Fruit fly (Drosophila melanogaster) whole organism, prepupa: Measurements from ENCODE around the gene CG3224.

ENCODE experiments used
- CG10631 ChIP-seq: fragments of 200-800 bp; sonication (Bioruptor generic); optimal IDR thresholded peaks from 2 replicates; lab custom pipeline; 2016; ENCODE audit warnings: missing biosample characterization, missing genetic modification characterization
- CG10669 ChIP-seq: fragments of 200-800 bp; sonication (Bioruptor generic); optimal IDR thresholded peaks from 3 replicates; lab custom pipeline; 2018; ENCODE audit warnings: missing biosample characterization, mild to moderate bottlenecking, missing genetic modification characterization, moderate library complexity
- CG11294 ChIP-seq: fragments of 200-800 bp; sonication (Bioruptor generic); IDR thresholded peaks from 2 replicates; pipeline ENCODE4 v1.3.6; 2022; ENCODE audit warnings: missing biosample characterization, missing genetic modification characterization
- CG11762 ChIP-seq: fragments of 200-800 bp; sonication (Bioruptor generic); optimal IDR thresholded peaks from 3 replicates; lab custom pipeline; 2016; ENCODE audit warnings: missing biosample characterization, missing genetic modification characterization; ENCODE audit not compliant: insufficient read depth
- CG11902 ChIP-seq: fragments of 200-800 bp; sonication (Bioruptor generic); optimal IDR thresholded peaks from 3 replicates; lab custom pipeline; 2016; ENCODE audit warnings: missing biosample characterization, missing genetic modification characterization
- CG15336 ChIP-seq: fragments of 200-800 bp; sonication (Bioruptor generic); IDR thresholded peaks from 2 replicates; pipeline ENCODE4 v1.3.6; 2022; ENCODE audit warnings: missing biosample characterization, missing genetic modification characterization
- CG1621 ChIP-seq: fragments of 200-800 bp; sonication (Bioruptor generic); optimal IDR thresholded peaks from 3 replicates; lab custom pipeline; 2018; ENCODE audit warnings: missing biosample characterization, mild to moderate bottlenecking, missing genetic modification characterization
- CG31627 ChIP-seq: fragments of 200-800 bp; sonication (Bioruptor generic); optimal IDR thresholded peaks from 3 replicates; lab custom pipeline; 2016; ENCODE audit warnings: missing biosample characterization, missing genetic modification characterization
- CG34406 ChIP-seq: fragments of 200-800 bp; sonication (Bioruptor generic); optimal IDR thresholded peaks from 3 replicates; lab custom pipeline; 2016; ENCODE audit warnings: missing biosample characterization, missing genetic modification characterization
- CG3919 ChIP-seq: fragments of 200-800 bp; sonication (Bioruptor generic); optimal IDR thresholded peaks from 3 replicates; lab custom pipeline; 2016; ENCODE audit warnings: missing biosample characterization, missing genetic modification characterization
- CG4318 ChIP-seq: fragments of 200-800 bp; sonication (Bioruptor generic); optimal IDR thresholded peaks from 3 replicates; lab custom pipeline; 2017; ENCODE audit warnings: missing biosample characterization, mild to moderate bottlenecking, missing genetic modification characterization
- CG6792 ChIP-seq: fragments of 200-800 bp; sonication (Bioruptor generic); optimal IDR thresholded peaks from 3 replicates; lab custom pipeline; 2016; ENCODE audit warnings: missing biosample characterization, missing genetic modification characterization
- CG6808 ChIP-seq: fragments of 200-800 bp; sonication (Bioruptor generic); optimal IDR thresholded peaks from 3 replicates; lab custom pipeline; 2017; ENCODE audit warnings: missing biosample characterization, missing genetic modification characterization, mild to moderate bottlenecking, moderate library complexity, missing genetic modification reagents
- CG7368 ChIP-seq: fragments of 200-800 bp; sonication (Bioruptor generic); optimal IDR thresholded peaks from 3 replicates; lab custom pipeline; 2016; ENCODE audit warnings: missing biosample characterization, missing genetic modification characterization
- CG8119 ChIP-seq: fragments of 200-800 bp; sonication (Bioruptor generic); IDR thresholded peaks from 3 replicates; pipeline ENCODE4 v1.3.6; 2022; ENCODE audit warnings: missing biosample characterization, missing genetic modification characterization
- CG8632 ChIP-seq: fragments of 200-800 bp; sonication (Bioruptor generic); optimal IDR thresholded peaks from 3 replicates; lab custom pipeline; 2016; ENCODE audit warnings: missing biosample characterization, missing genetic modification characterization
- CG9139 ChIP-seq: fragments of 200-800 bp; sonication (Bioruptor generic); optimal IDR thresholded peaks from 3 replicates; lab custom pipeline; 2017; ENCODE audit warnings: missing biosample characterization, mild to moderate bottlenecking, missing genetic modification characterization
- Eip75B ChIP-seq: fragments of 200-800 bp; sonication (Bioruptor generic); optimal IDR thresholded peaks from 3 replicates; lab custom pipeline; 2016; ENCODE audit warnings: missing biosample characterization, missing genetic modification characterization
- Eip78C ChIP-seq: fragments of 200-800 bp; sonication (Bioruptor generic); peaks from one replicate; lab custom pipeline; 2016; ENCODE audit warnings: missing biosample characterization, missing genetic modification characterization
- Eip93F ChIP-seq: fragments of 200-800 bp; sonication (Bioruptor generic); optimal IDR thresholded peaks from 2 replicates; lab custom pipeline; 2016; ENCODE audit warnings: missing biosample characterization, mild to moderate bottlenecking, missing genetic modification characterization
- Ets96B ChIP-seq: fragments of 200-800 bp; optimal IDR thresholded peaks from 2 replicates; lab custom pipeline; 2019; ENCODE audit warnings: missing biosample characterization, mild to moderate bottlenecking, missing genetic modification characterization, moderate library complexity
- Hr38 ChIP-seq: sonication (Bioruptor generic); optimal IDR thresholded peaks from 2 replicates; lab custom pipeline; 2016; ENCODE audit warnings: missing biosample characterization, missing genetic modification characterization
- Hr39 ChIP-seq: fragments of 200-800 bp; sonication (Bioruptor generic); optimal IDR thresholded peaks from 2 replicates; lab custom pipeline; 2016; ENCODE audit warnings: missing biosample characterization, missing genetic modification characterization
- Hr4 ChIP-seq: fragments of 200-800 bp; sonication (Bioruptor generic); optimal IDR thresholded peaks from 3 replicates; lab custom pipeline; 2016; ENCODE audit warnings: missing biosample characterization, missing genetic modification characterization
- Lpt ChIP-seq: fragments of 200-800 bp; sonication (Bioruptor generic); optimal IDR thresholded peaks from 3 replicates; lab custom pipeline; 2016; ENCODE audit warnings: missing biosample characterization, missing genetic modification characterization
- Met ChIP-seq: fragments of 200-800 bp; sonication (Bioruptor generic); optimal IDR thresholded peaks from 3 replicates; lab custom pipeline; 2016; ENCODE audit warnings: missing biosample characterization, missing genetic modification characterization
- Sox14 ChIP-seq: fragments of 200-800 bp; sonication (Bioruptor generic); optimal IDR thresholded peaks from 3 replicates; lab custom pipeline; 2016; ENCODE audit warnings: missing biosample characterization, missing genetic modification characterization
- Sox15 ChIP-seq: fragments of 200-800 bp; sonication (Bioruptor generic); optimal IDR thresholded peaks from 3 replicates; lab custom pipeline; 2016; ENCODE audit warnings: missing biosample characterization, missing genetic modification characterization
- acj6 ChIP-seq: fragments of 200-800 bp; sonication (Bioruptor generic); optimal IDR thresholded peaks from 3 replicates; lab custom pipeline; 2016; ENCODE audit warnings: missing biosample characterization, missing genetic modification characterization
- cyc ChIP-seq: fragments of 200-800 bp; sonication (Bioruptor generic); optimal IDR thresholded peaks from 3 replicates; lab custom pipeline; 2016; ENCODE audit warnings: missing biosample characterization, missing genetic modification characterization
- dsx ChIP-seq: fragments of 200-800 bp; optimal IDR thresholded peaks from 3 replicates; lab custom pipeline; 2019; ENCODE audit warnings: missing biosample characterization, mild to moderate bottlenecking, missing genetic modification characterization, moderate library complexity; ENCODE audit not compliant: poor library complexity, severe bottlenecking
- eg ChIP-seq: fragments of 200-800 bp; sonication (Bioruptor generic); IDR thresholded peaks from 3 replicates; pipeline ENCODE4 v1.3.6; 2022; ENCODE audit warnings: missing biosample characterization, missing genetic modification characterization
- fd59A ChIP-seq: fragments of 200-800 bp; sonication (Bioruptor generic); optimal IDR thresholded peaks from 2 replicates; lab custom pipeline; 2017; ENCODE audit warnings: missing biosample characterization, mild to moderate bottlenecking, missing genetic modification characterization, missing genetic modification reagents
- fkh ChIP-seq: fragments of 200-800 bp; sonication (Bioruptor generic); optimal IDR thresholded peaks from 3 replicates; lab custom pipeline; 2017; ENCODE audit warnings: missing biosample characterization, mild to moderate bottlenecking, missing genetic modification characterization, moderate library complexity
- lz ChIP-seq: fragments of 200-800 bp; sonication (Bioruptor generic); optimal IDR thresholded peaks from 3 replicates; lab custom pipeline; 2016; ENCODE audit warnings: missing biosample characterization, missing genetic modification characterization
- net ChIP-seq: fragments of 200-800 bp; sonication (Bioruptor generic); optimal IDR thresholded peaks from 3 replicates; lab custom pipeline; 2016; ENCODE audit warnings: missing biosample characterization, missing genetic modification characterization
- pdm3 ChIP-seq: fragments of 200-800 bp; sonication (Bioruptor generic); optimal IDR thresholded peaks from 3 replicates; lab custom pipeline; 2016; ENCODE audit warnings: missing biosample characterization, missing genetic modification characterization
- spab ChIP-seq: fragments of 200-800 bp; sonication (Bioruptor generic); optimal IDR thresholded peaks from 2 replicates; lab custom pipeline; 2017; ENCODE audit warnings: missing biosample characterization, mild to moderate bottlenecking, missing genetic modification characterization, missing genetic modification reagents
- ss ChIP-seq, 2 experiments: fragments of 200-800 bp; sonication (Bioruptor generic); optimal IDR thresholded peaks; 2 replicates in 1 of 2; 3 replicates in 1 of 2; lab custom pipeline; 2017 to 2018; ENCODE audit warnings: mild to moderate bottlenecking in 2 of 2, missing biosample characterization in 2 of 2, missing genetic modification characterization in 2 of 2, moderate library complexity in 1 of 2
- svp ChIP-seq: fragments of 200-800 bp; sonication (Bioruptor generic); peaks from one replicate; lab custom pipeline; 2016; ENCODE audit warnings: missing biosample characterization, missing genetic modification characterization
- topi ChIP-seq: fragments of 200-800 bp; sonication (Bioruptor generic); optimal IDR thresholded peaks from 3 replicates; lab custom pipeline; 2016; ENCODE audit warnings: missing biosample characterization, missing genetic modification characterization
- vri ChIP-seq: fragments of 200-800 bp; sonication (Bioruptor generic); optimal IDR thresholded peaks from 3 replicates; lab custom pipeline; 2016; ENCODE audit warnings: missing biosample characterization, mild to moderate bottlenecking, missing genetic modification characterization

The CG3224 gene

DNA sequence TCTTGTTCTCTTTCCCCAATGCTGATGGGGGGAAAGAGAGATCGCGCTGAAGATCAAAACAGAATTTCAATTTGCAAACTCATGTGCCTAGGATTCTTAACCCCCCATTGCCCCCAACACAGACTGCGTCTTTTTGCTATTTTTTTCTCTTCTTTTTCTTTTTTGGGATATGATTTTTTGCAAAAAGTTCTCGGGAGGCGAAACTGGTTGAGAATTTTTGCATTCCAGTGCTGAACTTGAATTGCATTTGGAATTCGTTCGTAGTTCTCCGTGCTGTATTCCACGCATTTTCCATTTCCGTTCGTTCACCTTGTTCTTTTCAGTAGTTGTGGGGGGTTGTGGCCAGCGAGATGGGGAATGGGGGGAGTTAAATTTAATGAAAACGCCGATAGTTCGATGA is 46.9 kb upstream of the CG3224 start (continued):
- TF ChIP-seq Lpt (GFP tag; lab: Kevin White, UChicago) (peak; percentile 74), spab (peak; percentile 65), CG6808 (peak; percentile 75), Sox15 (GFP tag; lab: Kevin White, UChicago) (no peak), Hr4 (GFP tag; lab: Kevin White, UChicago) (no peak), Eip75B (GFP tag; lab: Kevin White, UChicago) (no peak), CG6792 (no peak), Sox14 (no peak), fd59A (GFP tag; lab: Kevin White, UChicago) (peak; percentile 18), Hr39 (no peak), CG11762 (GFP tag; lab: Kevin White, UChicago) (no peak), CG4318 (GFP tag; lab: Kevin White, UChicago) (no peak), Met (no peak), topi (GFP tag; lab: Kevin White, UChicago) (no peak), CG1621 (peak; percentile 68), CG15336 (peak; percentile 62), dsx (GFP tag; lab: Kevin White, UChicago) (peak; percentile 21), net (GFP tag; lab: Kevin White, UChicago) (no peak), svp (GFP tag; lab: Kevin White, UChicago) (no peak), Eip78C (GFP tag; lab: Kevin White, UChicago) (peak; percentile 77), cyc (GFP tag; lab: Kevin White, UChicago) (no peak), Eip93F (GFP tag; lab: Kevin White, UChicago) (no peak), CG10669 (GFP tag; lab: Kevin White, UChicago) (peak; percentile 46), CG8632 (GFP tag; lab: Kevin White, UChicago) (no peak), CG10631 (GFP tag; lab: Kevin White, UChicago) (no peak)

DNA sequence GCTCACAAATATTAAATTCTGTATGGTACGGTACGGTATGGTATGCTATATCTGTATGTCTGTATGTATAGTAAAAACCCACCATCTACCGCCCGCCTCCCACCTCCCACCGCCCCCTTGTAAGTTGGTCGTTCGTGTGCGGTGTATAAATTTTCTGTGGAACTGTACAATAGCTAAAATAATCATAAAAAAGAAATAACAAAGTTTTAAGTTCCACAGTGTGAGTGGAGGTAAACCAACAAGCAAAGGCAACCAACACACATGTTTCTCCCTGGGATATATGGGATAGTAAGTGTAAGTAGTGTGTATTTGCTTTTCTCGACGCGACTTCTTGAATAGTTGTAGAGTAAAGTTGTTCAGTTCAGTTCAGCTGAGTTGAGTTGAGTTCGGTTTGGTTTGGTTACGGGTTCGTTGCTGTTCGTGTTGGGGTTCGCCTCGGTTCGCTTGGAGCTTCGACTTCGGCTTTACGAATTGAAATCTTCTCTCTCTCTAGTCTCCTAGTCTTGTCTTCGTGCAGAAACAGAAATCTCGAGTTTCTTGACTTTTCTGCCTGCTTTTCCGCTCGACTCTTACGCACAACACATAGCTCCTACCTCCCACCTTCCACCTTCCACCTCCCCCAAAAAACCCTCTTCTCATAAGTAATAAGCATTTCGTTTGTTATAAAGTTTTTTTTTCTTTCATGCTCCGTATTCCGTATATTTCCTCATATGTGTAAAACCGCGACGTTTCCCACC is 45.5 kb upstream of the CG3224 start:
- TF ChIP-seq CG8119 (GFP tag; lab: Robert Waterston, UW), result no peak
- no peak for TF ChIP-seq Ets96B (tag; lab: Kevin White, UChicago)
- peak; percentile 87 for TF ChIP-seq fkh (GFP tag; lab: Kevin White, UChicago)
- no peak for TF ChIP-seq CG8632 (GFP tag; lab: Kevin White, UChicago)
- 0 out of 3 replicates have a peak, but pooled peaks have one; percentile 8 for TF ChIP-seq eg (GFP tag; lab: Robert Waterston, UW)
- peak in 1 of 2 experiments; percentile 11 for TF ChIP-seq ss (GFP tag; optimal IDR thresholded peaks at IDR 0.05; lab: Kevin White, UChicago)
- TF ChIP-seq CG15336, result peak; percentile 43; the same call in 1 of the 2 replicates
- TF ChIP-seq fd59A (GFP tag; lab: Kevin White, UChicago), result no peak

- TF ChIP-seq vri (GFP tag; lab: Kevin White, UChicago) (peak; percentile 88), svp (GFP tag; lab: Kevin White, UChicago) (no peak)
Observed at dm6 chrX:6705890-6706289, 44.6 kb upstream of the CG3224 start.

DNA sequence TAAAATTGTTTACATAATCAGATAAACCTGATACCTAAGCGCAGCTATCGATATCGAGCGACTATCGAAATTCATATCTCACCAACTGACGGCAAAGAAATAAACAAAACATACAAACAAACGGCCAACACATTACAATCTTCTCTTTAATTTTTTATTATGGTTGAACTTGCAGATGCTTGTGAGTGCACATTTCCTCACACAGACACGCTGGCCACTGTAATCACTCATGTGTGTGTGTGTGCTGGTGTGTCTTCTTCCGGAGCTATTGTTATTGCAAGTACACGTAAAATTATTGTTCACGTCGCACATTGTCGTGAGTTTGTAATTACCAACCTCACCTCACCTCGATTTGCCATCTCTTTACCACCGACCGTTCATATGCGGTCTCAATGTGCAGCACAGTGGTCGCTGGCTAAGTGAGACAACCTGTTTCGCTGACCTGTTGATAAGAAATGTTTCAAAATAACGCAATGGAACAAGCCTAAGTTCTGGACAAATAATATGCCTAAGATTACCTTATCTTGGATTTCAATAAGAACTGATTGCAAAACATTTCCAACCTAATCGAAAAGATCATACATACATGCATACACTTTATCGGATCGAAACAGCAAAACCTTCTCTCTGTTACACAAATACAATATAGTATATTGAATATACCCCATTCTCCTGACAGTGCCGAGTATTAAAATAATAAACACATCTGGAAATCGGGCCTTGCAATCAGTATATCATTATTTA is 44.0 kb upstream of the CG3224 start:
- TF ChIP-seq vri (GFP tag; lab: Kevin White, UChicago) (no peak), lz (GFP tag; lab: Kevin White, UChicago) (peak; percentile 30), CG8632 (GFP tag; lab: Kevin White, UChicago) (peak; percentile 16), acj6 (GFP tag; lab: Kevin White, UChicago) (peak; percentile 25), pdm3 (GFP tag; lab: Kevin White, UChicago) (peak; percentile 20), CG6792 (no peak), CG34406 (GFP tag; lab: Kevin White, UChicago) (no peak), Hr38 (GFP tag; lab: Kevin White, UChicago) (no peak), CG9139 (GFP tag; lab: Kevin White, UChicago) (no peak), CG10669 (GFP tag; lab: Kevin White, UChicago) (peak; percentile 40), Ets96B (tag; lab: Kevin White, UChicago) (peak; percentile 15), net (GFP tag; lab: Kevin White, UChicago) (no peak), Eip93F (GFP tag; lab: Kevin White, UChicago) (no peak), CG7368 (GFP tag; lab: Kevin White, UChicago) (no peak), Hr39 (no peak), CG11762 (GFP tag; lab: Kevin White, UChicago) (no peak), topi (GFP tag; lab: Kevin White, UChicago) (peak; percentile 32), ss (GFP tag; optimal IDR thresholded peaks at IDR 0.05; lab: Kevin White, UChicago) (peak in 1 of 2 experiments; percentile 48), CG3919 (GFP tag; lab: Kevin White, UChicago) (peak; percentile 0), CG31627 (GFP tag; lab: Kevin White, UChicago) (no peak), CG11294 (no peak), CG11902 (GFP tag; lab: Kevin White, UChicago) (no peak)
